Worm (Caenorhabditis elegans): ENCODE measurements around the gene nhr-71.

Gene nhr-71

ce11 chrX:13697520-13697919 is 49.6 kb upstream of the nhr-71 start (continued):
- no peak for TF ChIP-seq nfya-1 (tag; optimal IDR thresholded peaks at IDR 0.05; ENCODE audit: borderline replicate concordance, insufficient read depth)
- TF ChIP-seq F39B2.1 (GFP tag; IDR thresholded peaks at IDR 0.05), result no peak
- no peak for TF ChIP-seq mcd-1 (GFP tag; IDR thresholded peaks at IDR 0.05)
- no peak for TF ChIP-seq zfh-2 (GFP tag; conservative IDR thresholded peaks at IDR 0.05)
- TF ChIP-seq unc-62 (GFP tag; optimal IDR thresholded peaks at IDR 0.05), result no peak
- no peak for TF ChIP-seq ceh-58 (GFP tag; IDR thresholded peaks at IDR 0.05)
- no peak for TF ChIP-seq lin-35 (GFP tag; optimal IDR thresholded peaks at IDR 0.05)
- no peak for TF ChIP-seq sptf-2 (GFP tag; optimal IDR thresholded peaks at IDR 0.05)
- 0 out of 2 replicates have a peak, but pooled peaks have one; percentile 27 for TF ChIP-seq D2030.7 (GFP tag; IDR thresholded peaks at IDR 0.05)
- no peak for TF ChIP-seq lsl-1 (GFP tag; optimal IDR thresholded peaks at IDR 0.05)
- no peak for TF ChIP-seq hsf-1 (GFP tag; IDR thresholded peaks at IDR 0.05)

DNA sequence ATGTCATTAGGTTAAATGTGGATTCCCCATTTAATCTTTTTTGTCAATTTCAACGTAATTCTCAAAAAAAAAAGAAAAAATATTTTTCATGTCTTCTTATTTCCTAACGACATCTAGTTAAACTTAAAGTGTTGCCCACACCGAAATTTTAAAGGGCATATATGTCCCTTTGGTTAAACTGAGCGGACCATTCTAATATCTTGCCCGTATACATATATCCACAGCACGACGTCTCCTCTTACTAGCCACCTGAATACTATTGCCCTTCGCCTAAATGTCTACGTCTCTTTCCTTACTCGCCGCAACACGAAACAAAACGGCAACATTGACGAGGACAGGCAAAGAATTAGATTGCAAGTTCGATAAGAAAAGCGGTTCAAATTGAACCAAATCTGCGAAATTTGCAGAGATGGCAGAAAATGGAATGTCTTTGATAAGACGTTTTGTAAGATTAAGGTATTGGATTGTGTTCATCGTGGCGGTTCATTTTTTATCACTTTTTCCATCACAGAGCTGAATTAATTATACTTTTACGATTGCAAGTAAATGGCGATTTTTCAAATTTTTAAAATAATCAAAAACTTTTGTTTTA is 46.4 kb upstream of the nhr-71 start:
- peak; percentile 99 for TF ChIP-seq B0336.3 (GFP tag; IDR thresholded peaks at IDR 0.05)
- peak; percentile 100 for TF ChIP-seq ztf-26 (tag; optimal IDR thresholded peaks at IDR 0.05)
- peak; percentile 15 for TF ChIP-seq rpc-1 (optimal IDR thresholded peaks at IDR 0.05)
- TF ChIP-seq rpc-1 (tag; optimal IDR thresholded peaks at IDR 0.05), result no peak
- peak; percentile 81 for TF ChIP-seq lin-26 (GFP tag; IDR thresholded peaks at IDR 0.05)
- peak; percentile 96 for TF ChIP-seq nhr-80 (tag; optimal IDR thresholded peaks at IDR 0.05)
- TF ChIP-seq snpc-1.3 (tag; optimal IDR thresholded peaks at IDR 0.05; ENCODE audit: insufficient read depth), result peak; percentile 10
- peak; percentile 99 for TF ChIP-seq ZK185.1 (tag; optimal IDR thresholded peaks at IDR 0.05; ENCODE audit: poor library complexity, severe bottlenecking)
- 0 out of 2 replicates have a peak, but pooled peaks have one; percentile 60 for TF ChIP-seq bed-2 (GFP tag; IDR thresholded peaks at IDR 0.05)
- TF ChIP-seq ceh-27 (GFP tag; optimal IDR thresholded peaks at IDR 0.05), result peak; percentile 99
- peak; percentile 98; the same call in 1 of the 2 replicates for TF ChIP-seq dox-1 (GFP tag; IDR thresholded peaks at IDR 0.05)
- TF ChIP-seq F52B5.7 (tag; optimal IDR thresholded peaks at IDR 0.05), result peak; percentile 94
- peak; percentile 74 for TF ChIP-seq die-1 (tag; optimal IDR thresholded peaks at IDR 0.05)
- TF ChIP-seq nhr-27 (tag; optimal IDR thresholded peaks at IDR 0.05), result peak; percentile 97
- TF ChIP-seq egrh-3 (GFP tag; IDR thresholded peaks at IDR 0.05), result no peak
- peak; percentile 67 for TF ChIP-seq zim-3 (tag; optimal IDR thresholded peaks at IDR 0.05)
- TF ChIP-seq madf-10 (tag; optimal IDR thresholded peaks at IDR 0.05), result peak; percentile 97
- peak; percentile 69 for TF ChIP-seq ztf-18 (tag; optimal IDR thresholded peaks at IDR 0.05)
- peak; percentile 92 for TF ChIP-seq ccch-3 (GFP tag; optimal IDR thresholded peaks at IDR 0.05)
- TF ChIP-seq F23B12.7 (tag; optimal IDR thresholded peaks at IDR 0.05; ENCODE audit: insufficient read depth), result peak; percentile 98
- peak; percentile 94 for TF ChIP-seq T07F8.4 (tag; optimal IDR thresholded peaks at IDR 0.05)
- TF ChIP-seq F10E7.11 (tag; optimal IDR thresholded peaks at IDR 0.05), result peak; percentile 99
- peak; percentile 100 for TF ChIP-seq repo-1 (tag; optimal IDR thresholded peaks at IDR 0.05)
- TF ChIP-seq mes-4 (tag; optimal IDR thresholded peaks at IDR 0.05), result no peak
- TF ChIP-seq mcd-1 (GFP tag; IDR thresholded peaks at IDR 0.05), result peak; percentile 92
- 0 out of 2 replicates have a peak, but pooled peaks have one; percentile 83 for TF ChIP-seq F37B4.10 (GFP tag; IDR thresholded peaks at IDR 0.05)
- TF ChIP-seq bed-1 (GFP tag; IDR thresholded peaks at IDR 0.05), result peak; percentile 90; the same call in 1 of the 2 replicates
- TF ChIP-seq ama-1 (optimal IDR thresholded peaks at IDR 0.05), result no peak
- TF ChIP-seq ama-1 (GFP tag; optimal IDR thresholded peaks at IDR 0.05), result peak; percentile 11 to 73
- peak; percentile 98 for TF ChIP-seq gei-17 (GFP tag; optimal IDR thresholded peaks at IDR 0.05)
- peak; percentile 27 for TF ChIP-seq lsy-27 (tag; optimal IDR thresholded peaks at IDR 0.05; ENCODE audit: borderline replicate concordance, insufficient read depth)
- no peak for TF ChIP-seq madf-6 (GFP tag; IDR thresholded peaks at IDR 0.05)
- no peak for TF ChIP-seq zfh-2 (GFP tag; conservative IDR thresholded peaks at IDR 0.05)
- TF ChIP-seq ztf-6 (GFP tag; IDR thresholded peaks at IDR 0.05), result peak; percentile 85
- TF ChIP-seq nfyb-1 (GFP tag; IDR thresholded peaks at IDR 0.05), result peak; percentile 98
- peak; percentile 42 for TF ChIP-seq snpc-4 (GFP tag; optimal IDR thresholded peaks at IDR 0.05)
- peak; percentile 60 to 91 (median 85) for TF ChIP-seq snpc-4 (tag; optimal IDR thresholded peaks at IDR 0.05)
- peak; percentile 98 for TF ChIP-seq C06A6.2 (GFP tag; conservative IDR thresholded peaks at IDR 0.05)

Data from whole organism, young adult.